Worm (Caenorhabditis elegans) whole organism, L4 larva: Measurements from ENCODE around the gene gldi-8.

ENCODE experiments used
- F26F4.8 ChIP-seq: fragments of 200-800 bp; sonication (Bioruptor generic); conservative IDR thresholded peaks from 2 replicates; pipeline ENCODE4 v1.3.6; 2022; ENCODE audit warnings: missing genetic modification characterization, missing compliant biosample characterization
- F37D6.2 ChIP-seq: sonication (generic microtip); optimal IDR thresholded peaks from 2 replicates; lab custom pipeline; 2016; ENCODE audit warnings: mild to moderate bottlenecking, missing genetic modification characterization, missing compliant biosample characterization
- F44E2.7 ChIP-seq: fragments of 200-800 bp; sonication (Bioruptor generic); IDR thresholded peaks from 2 replicates; pipeline ENCODE4 v2.1.2; 2022; ENCODE audit warnings: missing genetic modification characterization, missing compliant biosample characterization
- T20F7.1 ChIP-seq: fragments of 200-800 bp; sonication (Bioruptor generic); optimal IDR thresholded peaks from 2 replicates; lab custom pipeline; 2018; ENCODE audit warnings: mild to moderate bottlenecking, missing genetic modification characterization, missing compliant biosample characterization
- Y105C5A.15 ChIP-seq: fragments of 200-800 bp; sonication (Bioruptor generic); IDR thresholded peaks from 2 replicates; pipeline ENCODE4 v1.3.6; 2022; ENCODE audit warnings: missing genetic modification characterization, missing compliant biosample characterization
- Y5F2A.4 ChIP-seq: fragments of 200-800 bp; sonication (Bioruptor generic); optimal IDR thresholded peaks from 2 replicates; lab custom pipeline; 2018; ENCODE audit warnings: mild to moderate bottlenecking, missing genetic modification characterization, missing compliant biosample characterization
- aha-1 ChIP-seq: fragments of 150-350 bp; peaks from one replicate; lab custom pipeline; 2014; ENCODE audit warnings: missing biosample characterization, missing genetic modification characterization
- aly-2 ChIP-seq: sonication (generic microtip); optimal IDR thresholded peaks from 2 replicates; lab custom pipeline; 2018; ENCODE audit warnings: missing biosample characterization, missing genetic modification characterization
- ama-1 ChIP-seq: fragments of 150-350 bp; optimal IDR thresholded peaks from 2 replicates; lab custom pipeline; 2014; ENCODE audit warnings: inconsistent platforms, mixed read lengths
- ceh-32 ChIP-seq: sonication (generic microtip); optimal IDR thresholded peaks from 2 replicates; lab custom pipeline; 2016; ENCODE audit warnings: mild to moderate bottlenecking, missing genetic modification characterization, missing compliant biosample characterization; ENCODE audit not compliant: poor library complexity
- ceh-44 ChIP-seq: fragments of 200-800 bp; sonication (Bioruptor generic); IDR thresholded peaks from 2 replicates; pipeline ENCODE4 v1.3.6; 2022; ENCODE audit warnings: missing genetic modification reagents, missing genetic modification characterization, missing compliant biosample characterization
- ceh-62 ChIP-seq: sonication (generic microtip); optimal IDR thresholded peaks from 2 replicates; lab custom pipeline; 2017; ENCODE audit warnings: missing biosample characterization, missing genetic modification characterization
- ceh-82 ChIP-seq: sonication (generic microtip); optimal IDR thresholded peaks from 2 replicates; lab custom pipeline; 2017; ENCODE audit warnings: missing biosample characterization, missing genetic modification characterization
- ctbp-1 ChIP-seq: fragments of 200-800 bp; sonication (Bioruptor generic); IDR thresholded peaks from 2 replicates; pipeline ENCODE4 v1.3.6; 2022; ENCODE audit warnings: missing genetic modification reagents, missing genetic modification characterization, missing compliant biosample characterization
- daf-16 ChIP-seq, 3 experiments: sonication (generic microtip); optimal IDR thresholded peaks; 2 replicates each; lab custom pipeline; 2016 to 2017; ENCODE audit warnings: missing genetic modification characterization in 3 of 3, missing genetic modification reagents in 3 of 3, mild to moderate bottlenecking in 2 of 3, missing compliant biosample characterization in 2 of 3, missing biosample characterization in 1 of 3, moderate library complexity in 1 of 3
- dmd-6 ChIP-seq: fragments of 200-800 bp; sonication (Bioruptor generic); IDR thresholded peaks from 2 replicates; pipeline ENCODE4 v1.3.6; 2022; ENCODE audit warnings: missing genetic modification reagents, missing genetic modification characterization, missing compliant biosample characterization
- dve-1 ChIP-seq: sonication (generic microtip); optimal IDR thresholded peaks from 2 replicates; lab custom pipeline; 2017; ENCODE audit warnings: antibody characterized with exemption, mild to moderate bottlenecking, missing genetic modification characterization, missing compliant biosample characterization; ENCODE audit not compliant: insufficient read depth
- hlh-11 ChIP-seq: fragments of 200-800 bp; sonication (Bioruptor generic); optimal IDR thresholded peaks from 2 replicates; lab custom pipeline; 2018; ENCODE audit warnings: mild to moderate bottlenecking, missing genetic modification characterization, missing compliant biosample characterization
- hlh-30 ChIP-seq: sonication (generic microtip); optimal IDR thresholded peaks from 2 replicates; lab custom pipeline; 2017; ENCODE audit warnings: antibody characterized with exemption, mild to moderate bottlenecking, missing genetic modification characterization, missing compliant biosample characterization; ENCODE audit not compliant: insufficient read depth
- hmg-1.1 ChIP-seq: fragments of 200-800 bp; sonication (Bioruptor generic); IDR thresholded peaks from 2 replicates; pipeline ENCODE4 v1.3.6; 2022; ENCODE audit warnings: missing genetic modification reagents, missing genetic modification characterization, missing compliant biosample characterization
- jun-1 ChIP-seq: fragments of 150-350 bp; optimal IDR thresholded peaks from 2 replicates; lab custom pipeline; 2014; ENCODE audit warnings: missing biosample characterization, missing genetic modification reagents, missing genetic modification characterization
- lin-38 ChIP-seq: fragments of 200-800 bp; sonication (Bioruptor generic); IDR thresholded peaks from 2 replicates; pipeline ENCODE4 v1.3.6; 2022; ENCODE audit warnings: missing genetic modification reagents, missing genetic modification characterization, missing compliant biosample characterization
- lir-3 ChIP-seq: sonication (generic microtip); optimal IDR thresholded peaks from 2 replicates; lab custom pipeline; 2016; ENCODE audit warnings: mild to moderate bottlenecking, missing genetic modification characterization, missing compliant biosample characterization
- lsy-2 ChIP-seq, 2 experiments: fragments of 150-350 bp in 1 of 2; sonication (generic microtip) in 1 of 2; optimal IDR thresholded peaks; 2 replicates each; lab custom pipeline; 2014 to 2017; ENCODE audit warnings: missing biosample characterization in 2 of 2, missing genetic modification characterization in 2 of 2
- madf-5 ChIP-seq, 2 experiments: fragments of 200-800 bp; sonication (Bioruptor generic); IDR thresholded peaks; 2 replicates each; pipeline ENCODE4 v1.3.6; 2022; ENCODE audit warnings: missing compliant biosample characterization in 2 of 2, missing genetic modification characterization in 2 of 2
- mdt-29 ChIP-seq: fragments of 200-800 bp; sonication (Bioruptor generic); IDR thresholded peaks from 2 replicates; pipeline ENCODE4 v1.3.6; 2022; ENCODE audit warnings: missing genetic modification reagents, missing genetic modification characterization, missing compliant biosample characterization
- mep-1 ChIP-seq: fragments of 150-350 bp; sonication (generic microtip); optimal IDR thresholded peaks from 3 replicates; lab custom pipeline; 2014; ENCODE audit warnings: missing biosample characterization, missing genetic modification characterization
- mxl-2 ChIP-seq: fragments of 200-800 bp; sonication (Bioruptor generic); conservative IDR thresholded peaks from 2 replicates; pipeline ENCODE4 v1.3.6; 2022; ENCODE audit warnings: missing genetic modification reagents, missing genetic modification characterization, missing compliant biosample characterization
- mxl-3 ChIP-seq: fragments of 200-800 bp; sonication (Bioruptor generic); optimal IDR thresholded peaks from 2 replicates; lab custom pipeline; 2018; ENCODE audit warnings: mild to moderate bottlenecking, missing genetic modification characterization, missing compliant biosample characterization
- nhr-10 ChIP-seq: fragments of 150-350 bp; optimal IDR thresholded peaks from 2 replicates; lab custom pipeline; 2014; ENCODE audit warnings: missing biosample characterization, missing genetic modification characterization
- nhr-102 ChIP-seq: sonication (generic microtip); optimal IDR thresholded peaks from 2 replicates; lab custom pipeline; 2016; ENCODE audit warnings: mild to moderate bottlenecking, missing genetic modification characterization, moderate library complexity, missing compliant biosample characterization
- nhr-11 ChIP-seq: fragments of 150-350 bp; optimal IDR thresholded peaks from 2 replicates; lab custom pipeline; 2014; ENCODE audit warnings: missing biosample characterization, missing genetic modification characterization
- nhr-111 ChIP-seq: fragments of 200-800 bp; sonication (Bioruptor generic); optimal IDR thresholded peaks from 2 replicates; lab custom pipeline; 2018; ENCODE audit warnings: mild to moderate bottlenecking, missing genetic modification characterization, missing compliant biosample characterization
- nhr-76 ChIP-seq: fragments of 150-350 bp; optimal IDR thresholded peaks from 2 replicates; lab custom pipeline; 2014; ENCODE audit warnings: missing biosample characterization, missing genetic modification characterization
- php-3 ChIP-seq: fragments of 200-800 bp; sonication (Bioruptor generic); IDR thresholded peaks from 2 replicates; pipeline ENCODE4 v1.3.6; 2022; ENCODE audit warnings: missing genetic modification reagents, missing genetic modification characterization, missing compliant biosample characterization
- rbr-2 ChIP-seq: sonication (generic microtip); optimal IDR thresholded peaks from 2 replicates; lab custom pipeline; 2016; ENCODE audit warnings: missing genotype, missing genetic modification characterization, missing compliant biosample characterization
- set-16 ChIP-seq: fragments of 200-800 bp; sonication (Bioruptor generic); IDR thresholded peaks from 2 replicates; pipeline ENCODE4 v1.3.6; 2022; ENCODE audit warnings: missing genetic modification reagents, missing genetic modification characterization, missing compliant biosample characterization
- tag-97 ChIP-seq: fragments of 200-800 bp; sonication (Bioruptor generic); IDR thresholded peaks from 2 replicates; pipeline ENCODE4 v1.3.6; 2022; ENCODE audit warnings: missing genetic modification characterization, missing compliant biosample characterization
- tra-1 ChIP-seq: fragments of 200-800 bp; sonication (Bioruptor generic); IDR thresholded peaks from 2 replicates; pipeline ENCODE4 v1.3.6; 2022; ENCODE audit warnings: missing genetic modification reagents, missing genetic modification characterization, missing compliant biosample characterization
- unc-39 ChIP-seq: sonication (generic microtip); optimal IDR thresholded peaks from 2 replicates; lab custom pipeline; 2017; ENCODE audit warnings: missing biosample characterization, missing genetic modification characterization
- vab-7 ChIP-seq: fragments of 200-800 bp; sonication (Bioruptor generic); IDR thresholded peaks from 2 replicates; pipeline ENCODE4 v1.3.6; 2022; ENCODE audit warnings: missing genetic modification reagents, missing genetic modification characterization, missing compliant biosample characterization
- zip-2 ChIP-seq: fragments of 150-350 bp; optimal IDR thresholded peaks from 2 replicates; lab custom pipeline; 2014; ENCODE audit warnings: missing biosample characterization, missing genetic modification characterization
- ztf-11 ChIP-seq: fragments of 150-350 bp; optimal IDR thresholded peaks from 2 replicates; lab custom pipeline; 2014; ENCODE audit warnings: missing biosample characterization, missing genetic modification characterization

The gldi-8 gene

DNA sequence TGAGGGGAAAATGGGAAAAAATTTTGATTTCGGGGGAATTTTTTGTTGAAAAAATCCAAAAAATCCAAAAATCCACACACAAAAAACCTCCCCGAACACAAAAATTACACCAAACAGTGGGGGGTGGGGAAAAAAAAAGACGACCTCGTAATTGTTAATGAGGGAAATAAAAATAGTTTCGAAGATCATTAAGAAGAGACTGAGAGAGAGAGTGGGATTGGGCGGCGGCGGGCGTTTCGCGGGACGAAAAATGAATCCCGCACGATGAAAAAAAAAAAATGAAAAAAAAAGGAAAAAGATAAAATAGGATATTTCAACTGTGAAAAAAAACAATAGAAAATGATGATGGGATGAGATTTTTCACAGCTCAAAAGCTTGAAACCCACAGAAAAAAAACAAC, at the start of gene gldi-8:
Gene gldi-8 (minus strand): TSS at position 58 of the 400 bp plus-strand sequence.
- no peak for TF ChIP-seq daf-16 (GFP tag; optimal IDR thresholded peaks at IDR 0.05; lab: Kevin White, UChicago)
- TF ChIP-seq daf-16 (tag; optimal IDR thresholded peaks at IDR 0.05; lab: Kevin White, UChicago): no peak
- no peak for TF ChIP-seq ceh-44 (GFP tag; lab: Robert Waterston, UW)
- no peak for TF ChIP-seq ctbp-1 (GFP tag; lab: Robert Waterston, UW)
- TF ChIP-seq madf-5 (GFP tag; IDR thresholded peaks at IDR 0.05; lab: Robert Waterston, UW): no peak
- no peak for TF ChIP-seq hmg-1.1 (GFP tag; lab: Robert Waterston, UW)
- TF ChIP-seq tra-1: 0 out of 2 replicates have a peak, but pooled peaks have one; percentile 18
- TF ChIP-seq hlh-11 (tag; lab: Kevin White, UChicago): no peak
- no peak for TF ChIP-seq zip-2 (tag; lab: Kevin White, UChicago)
- no peak for TF ChIP-seq F26F4.8 (GFP tag; lab: Robert Waterston, UW)
- TF ChIP-seq aly-2 (tag; lab: Kevin White, UChicago): no peak
- TF ChIP-seq nhr-11 (tag; lab: Kevin White, UChicago): no peak
- TF ChIP-seq mxl-3 (GFP tag; lab: Kevin White, UChicago): no peak
- no peak for TF ChIP-seq hlh-30 (tag; lab: Kevin White, UChicago)
- TF ChIP-seq F44E2.7: no peak
- no peak for TF ChIP-seq lir-3 (tag; lab: Kevin White, UChicago)
- no peak for TF ChIP-seq mep-1
- TF ChIP-seq rbr-2 (tag; lab: Kevin White, UChicago): no peak
- no peak for TF ChIP-seq ztf-11
- TF ChIP-seq dve-1: no peak
- TF ChIP-seq mxl-2 (GFP tag; lab: Robert Waterston, UW): no peak
- TF ChIP-seq set-16 (GFP tag; lab: Robert Waterston, UW): no peak
- TF ChIP-seq lin-38 (GFP tag; lab: Robert Waterston, UW): no peak
- no peak for TF ChIP-seq nhr-10 (tag; lab: Kevin White, UChicago)
- TF ChIP-seq dmd-6: 0 out of 2 replicates have a peak, but pooled peaks have one; percentile 10
- TF ChIP-seq nhr-111: no peak
- TF ChIP-seq php-3 (GFP tag; lab: Robert Waterston, UW): peak; percentile 15; the same call in 1 of the 2 replicates
- TF ChIP-seq mdt-29 (GFP tag; lab: Robert Waterston, UW): no peak
- no peak for TF ChIP-seq F37D6.2 (tag; lab: Kevin White, UChicago)
- TF ChIP-seq tag-97 (GFP tag; lab: Robert Waterston, UW): no peak
- TF ChIP-seq ama-1 (lab: Kevin White, UChicago): peak; percentile 45
- TF ChIP-seq ceh-82 (tag; lab: Kevin White, UChicago): no peak
- no peak for TF ChIP-seq ceh-32 (tag; lab: Kevin White, UChicago)
- 0 out of 2 replicates have a peak, but pooled peaks have one; percentile 18 for TF ChIP-seq Y105C5A.15 (GFP tag; lab: Robert Waterston, UW)
- no peak for TF ChIP-seq vab-7 (GFP tag; lab: Robert Waterston, UW)
- no peak for TF ChIP-seq Y5F2A.4
- no peak for TF ChIP-seq jun-1 (tag; lab: Kevin White, UChicago)
- no peak for TF ChIP-seq nhr-102 (tag; lab: Kevin White, UChicago)
- TF ChIP-seq ceh-62: no peak
- no peak for TF ChIP-seq nhr-76 (tag; lab: Kevin White, UChicago)
- TF ChIP-seq aha-1 (tag; lab: Kevin White, UChicago): peak; percentile 75
- TF ChIP-seq T20F7.1 (GFP tag; lab: Kevin White, UChicago): no peak

DNA sequence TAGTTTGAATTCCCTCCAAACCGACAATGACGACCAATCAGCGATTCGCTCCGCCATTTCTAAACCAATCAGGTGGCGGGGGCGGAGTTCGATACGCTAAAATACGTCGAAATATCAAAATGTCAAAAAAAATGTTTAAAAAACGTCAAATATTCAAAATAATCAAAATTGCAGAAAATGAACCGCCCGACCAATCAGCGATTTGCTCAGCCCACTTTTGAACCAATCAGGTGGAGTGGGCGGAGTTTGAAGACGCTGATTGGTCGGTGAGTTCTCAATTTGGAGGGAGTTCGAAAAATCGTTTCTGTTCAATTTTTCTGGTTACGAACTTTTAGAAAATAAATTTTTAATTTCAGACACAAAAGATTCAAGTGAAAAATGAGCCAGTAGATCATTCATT, 45.1 kb upstream of the gldi-8 start:
- TF ChIP-seq lsy-2 (tag; optimal IDR thresholded peaks at IDR 0.05; lab: Kevin White, UChicago): no peak
- TF ChIP-seq ceh-44 (GFP tag; lab: Robert Waterston, UW): no peak
- no peak for TF ChIP-seq unc-39
- TF ChIP-seq aha-1 (tag; lab: Kevin White, UChicago): peak; percentile 32
- no peak for TF ChIP-seq php-3 (GFP tag; lab: Robert Waterston, UW)
